Worm (Caenorhabditis elegans) whole organism, L4 larva: ENCODE measurements around the gene xbx-1.

Experiments used
- F10B5.3 ChIP-seq: sonication (generic microtip); optimal IDR thresholded peaks from 2 replicates; lab custom pipeline; 2016; ENCODE audit warnings: mild to moderate bottlenecking, missing genetic modification characterization, missing compliant biosample characterization
- T26A8.4 ChIP-seq: fragments of 200-800 bp; sonication (Bioruptor generic); IDR thresholded peaks from 2 replicates; pipeline ENCODE4 v1.3.6; 2022; ENCODE audit warnings: missing genetic modification characterization, missing compliant biosample characterization
- aha-1 ChIP-seq: fragments of 150-350 bp; peaks from one replicate; lab custom pipeline; 2014; ENCODE audit warnings: missing biosample characterization, missing genetic modification characterization
- ama-1 ChIP-seq: fragments of 150-350 bp; optimal IDR thresholded peaks from 2 replicates; lab custom pipeline; 2014; ENCODE audit warnings: inconsistent platforms, mixed read lengths
- arid-1 ChIP-seq: fragments of 200-800 bp; sonication (Bioruptor generic); conservative IDR thresholded peaks from 2 replicates; pipeline ENCODE4 v1.3.6; 2022; ENCODE audit warnings: missing genetic modification reagents, missing genetic modification characterization, missing compliant biosample characterization
- attf-4 ChIP-seq: sonication (generic microtip); optimal IDR thresholded peaks from 3 replicates; lab custom pipeline; 2017; ENCODE audit warnings: missing biosample characterization, missing genetic modification characterization
- ceh-20 ChIP-seq: fragments of 200-800 bp; sonication (Bioruptor generic); IDR thresholded peaks from 2 replicates; pipeline ENCODE4 v1.3.6; 2022; ENCODE audit warnings: missing genetic modification reagents, missing genetic modification characterization, missing compliant biosample characterization
- ceh-44 ChIP-seq: fragments of 200-800 bp; sonication (Bioruptor generic); IDR thresholded peaks from 2 replicates; pipeline ENCODE4 v1.3.6; 2022; ENCODE audit warnings: missing genetic modification reagents, missing genetic modification characterization, missing compliant biosample characterization
- ceh-62 ChIP-seq: sonication (generic microtip); optimal IDR thresholded peaks from 2 replicates; lab custom pipeline; 2017; ENCODE audit warnings: missing biosample characterization, missing genetic modification characterization
- ceh-82 ChIP-seq: sonication (generic microtip); optimal IDR thresholded peaks from 2 replicates; lab custom pipeline; 2017; ENCODE audit warnings: missing biosample characterization, missing genetic modification characterization
- dmd-8 ChIP-seq: fragments of 200-800 bp; sonication (Bioruptor generic); IDR thresholded peaks from 2 replicates; pipeline ENCODE4 v1.3.6; 2022; ENCODE audit warnings: missing genetic modification characterization, missing compliant biosample characterization
- fkh-10 ChIP-seq: fragments of 150-350 bp; optimal IDR thresholded peaks from 2 replicates; lab custom pipeline; 2014; ENCODE audit warnings: missing biosample characterization, missing genetic modification reagents, missing genetic modification characterization
- gei-8 ChIP-seq: fragments of 200-800 bp; sonication (Bioruptor generic); optimal IDR thresholded peaks from 2 replicates; lab custom pipeline; 2018; ENCODE audit warnings: mild to moderate bottlenecking, missing genetic modification characterization, missing compliant biosample characterization
- hif-1 ChIP-seq, 2 experiments: sonication (generic microtip); optimal IDR thresholded peaks; 2 replicates each; lab custom pipeline; 2016 to 2017; ENCODE audit warnings: missing compliant biosample characterization in 2 of 2, missing genetic modification characterization in 2 of 2, missing genetic modification reagents in 2 of 2, missing genotype in 2 of 2, mild to moderate bottlenecking in 1 of 2
- hlh-11 ChIP-seq: fragments of 200-800 bp; sonication (Bioruptor generic); optimal IDR thresholded peaks from 2 replicates; lab custom pipeline; 2018; ENCODE audit warnings: mild to moderate bottlenecking, missing genetic modification characterization, missing compliant biosample characterization
- hlh-30 ChIP-seq: sonication (generic microtip); optimal IDR thresholded peaks from 2 replicates; lab custom pipeline; 2017; ENCODE audit warnings: antibody characterized with exemption, mild to moderate bottlenecking, missing genetic modification characterization, missing compliant biosample characterization; ENCODE audit not compliant: insufficient read depth
- hmg-1.1 ChIP-seq: fragments of 200-800 bp; sonication (Bioruptor generic); IDR thresholded peaks from 2 replicates; pipeline ENCODE4 v1.3.6; 2022; ENCODE audit warnings: missing genetic modification reagents, missing genetic modification characterization, missing compliant biosample characterization
- lim-7 ChIP-seq: fragments of 200-800 bp; sonication (Bioruptor generic); IDR thresholded peaks from 2 replicates; pipeline ENCODE4 v1.3.6; 2022; ENCODE audit warnings: missing genetic modification characterization, missing compliant biosample characterization
- lin-13 ChIP-seq: fragments of 150-350 bp; optimal IDR thresholded peaks from 2 replicates; lab custom pipeline; 2014; ENCODE audit warnings: missing biosample characterization, missing genetic modification reagents, missing genetic modification characterization
- lin-29 ChIP-seq: fragments of 200-800 bp; sonication (Bioruptor generic); IDR thresholded peaks from 2 replicates; pipeline ENCODE4 v1.3.6; 2022; ENCODE audit warnings: missing genetic modification reagents, missing genetic modification characterization, missing compliant biosample characterization
- lin-38 ChIP-seq: fragments of 200-800 bp; sonication (Bioruptor generic); IDR thresholded peaks from 2 replicates; pipeline ENCODE4 v1.3.6; 2022; ENCODE audit warnings: missing genetic modification reagents, missing genetic modification characterization, missing compliant biosample characterization
- madf-9 ChIP-seq: fragments of 200-800 bp; sonication (Bioruptor generic); conservative IDR thresholded peaks from 2 replicates; pipeline ENCODE4 v1.3.6; 2022; ENCODE audit warnings: missing genetic modification reagents, missing genetic modification characterization, missing compliant biosample characterization
- mep-1 ChIP-seq: fragments of 150-350 bp; sonication (generic microtip); optimal IDR thresholded peaks from 3 replicates; lab custom pipeline; 2014; ENCODE audit warnings: missing biosample characterization, missing genetic modification characterization
- mes-2 ChIP-seq: sonication (generic microtip); optimal IDR thresholded peaks from 2 replicates; lab custom pipeline; 2016; ENCODE audit warnings: missing genotype, mild to moderate bottlenecking, missing genetic modification characterization, missing compliant biosample characterization; ENCODE audit not compliant: poor library complexity, severe bottlenecking
- mxl-2 ChIP-seq: fragments of 200-800 bp; sonication (Bioruptor generic); conservative IDR thresholded peaks from 2 replicates; pipeline ENCODE4 v1.3.6; 2022; ENCODE audit warnings: missing genetic modification reagents, missing genetic modification characterization, missing compliant biosample characterization
- mxl-3 ChIP-seq: fragments of 200-800 bp; sonication (Bioruptor generic); optimal IDR thresholded peaks from 2 replicates; lab custom pipeline; 2018; ENCODE audit warnings: mild to moderate bottlenecking, missing genetic modification characterization, missing compliant biosample characterization
- nhr-11 ChIP-seq: fragments of 150-350 bp; optimal IDR thresholded peaks from 2 replicates; lab custom pipeline; 2014; ENCODE audit warnings: missing biosample characterization, missing genetic modification characterization
- nhr-111 ChIP-seq: fragments of 200-800 bp; sonication (Bioruptor generic); optimal IDR thresholded peaks from 2 replicates; lab custom pipeline; 2018; ENCODE audit warnings: mild to moderate bottlenecking, missing genetic modification characterization, missing compliant biosample characterization
- nhr-25 ChIP-seq: sonication (generic microtip); optimal IDR thresholded peaks from 2 replicates; lab custom pipeline; 2017; ENCODE audit warnings: missing genetic modification characterization, mild to moderate bottlenecking, missing compliant biosample characterization, antibody characterized with exemption, moderate library complexity, borderline replicate concordance; ENCODE audit not compliant: insufficient read depth
- nhr-42 ChIP-seq: fragments of 200-800 bp; sonication (Bioruptor generic); IDR thresholded peaks from 2 replicates; pipeline ENCODE4 v1.3.6; 2022; ENCODE audit warnings: missing genetic modification characterization, missing compliant biosample characterization
- nhr-48 ChIP-seq: sonication (generic microtip); optimal IDR thresholded peaks from 2 replicates; lab custom pipeline; 2016; ENCODE audit warnings: mild to moderate bottlenecking, missing genetic modification characterization, missing compliant biosample characterization
- nhr-6 ChIP-seq: fragments of 150-350 bp; optimal IDR thresholded peaks from 2 replicates; lab custom pipeline; 2014; ENCODE audit warnings: missing biosample characterization, missing genetic modification characterization
- nhr-76 ChIP-seq: fragments of 150-350 bp; optimal IDR thresholded peaks from 2 replicates; lab custom pipeline; 2014; ENCODE audit warnings: missing biosample characterization, missing genetic modification characterization
- nhr-77 ChIP-seq: fragments of 150-350 bp; optimal IDR thresholded peaks from 2 replicates; lab custom pipeline; 2014; ENCODE audit warnings: missing biosample characterization, missing genetic modification characterization
- pha-4 ChIP-seq, 2 experiments: fragments of 150-350 bp in 1 of 2; fragments of 200-800 bp in 1 of 2; sonication (Bioruptor generic) in 1 of 2; IDR thresholded peaks in 1 of 2; optimal IDR thresholded peaks in 1 of 2; 2 replicates each; pipeline versions ENCODE4 v1.3.6 to Lab custom; 2014 to 2022; ENCODE audit warnings: missing genetic modification characterization in 2 of 2, missing genetic modification reagents in 2 of 2, missing biosample characterization in 1 of 2, missing compliant biosample characterization in 1 of 2
- php-3 ChIP-seq: fragments of 200-800 bp; sonication (Bioruptor generic); IDR thresholded peaks from 2 replicates; pipeline ENCODE4 v1.3.6; 2022; ENCODE audit warnings: missing genetic modification reagents, missing genetic modification characterization, missing compliant biosample characterization
- pqm-1 ChIP-seq: sonication (generic microtip); optimal IDR thresholded peaks from 2 replicates; lab custom pipeline; 2017; ENCODE audit warnings: missing biosample characterization, missing genetic modification characterization
- rbr-2 ChIP-seq: sonication (generic microtip); optimal IDR thresholded peaks from 2 replicates; lab custom pipeline; 2016; ENCODE audit warnings: missing genotype, missing genetic modification characterization, missing compliant biosample characterization
- snpc-1.2 ChIP-seq: fragments of 200-800 bp; sonication (Bioruptor generic); IDR thresholded peaks from 2 replicates; pipeline ENCODE4 v1.3.6; 2022; ENCODE audit warnings: missing genetic modification reagents, missing genetic modification characterization, missing compliant biosample characterization
- spr-1 ChIP-seq: sonication (generic microtip); optimal IDR thresholded peaks from 2 replicates; lab custom pipeline; 2016; ENCODE audit warnings: mild to moderate bottlenecking, missing genetic modification characterization, missing compliant biosample characterization
- tra-1 ChIP-seq: fragments of 200-800 bp; sonication (Bioruptor generic); IDR thresholded peaks from 2 replicates; pipeline ENCODE4 v1.3.6; 2022; ENCODE audit warnings: missing genetic modification reagents, missing genetic modification characterization, missing compliant biosample characterization
- vab-7 ChIP-seq: fragments of 200-800 bp; sonication (Bioruptor generic); IDR thresholded peaks from 2 replicates; pipeline ENCODE4 v1.3.6; 2022; ENCODE audit warnings: missing genetic modification reagents, missing genetic modification characterization, missing compliant biosample characterization
- zag-1 ChIP-seq: fragments of 150-350 bp; optimal IDR thresholded peaks from 2 replicates; lab custom pipeline; 2014; ENCODE audit warnings: missing biosample characterization, missing genetic modification characterization
- zfp-3 ChIP-seq: fragments of 200-800 bp; sonication (Bioruptor generic); conservative IDR thresholded peaks from 2 replicates; pipeline ENCODE4 v1.3.6; 2022; ENCODE audit warnings: missing genetic modification reagents, missing genetic modification characterization, missing compliant biosample characterization
- zip-2 ChIP-seq: fragments of 150-350 bp; optimal IDR thresholded peaks from 2 replicates; lab custom pipeline; 2014; ENCODE audit warnings: missing biosample characterization, missing genetic modification characterization
- ztf-7 ChIP-seq: fragments of 150-350 bp; optimal IDR thresholded peaks from 2 replicates; lab custom pipeline; 2014; ENCODE audit warnings: missing biosample characterization, missing genetic modification characterization

The xbx-1 gene

ce11 chrV:15004800-15005199 is 24.8 kb downstream of the xbx-1 start, which contains the start of gene hrde-2:
Gene hrde-2, plus strand, starts transcription at chrV:15005100.
- TF ChIP-seq ceh-20: no peak
- TF ChIP-seq zag-1 (tag; lab: Kevin White, UChicago): no peak
- TF ChIP-seq ceh-82: no peak
- no peak for TF ChIP-seq arid-1
- TF ChIP-seq mep-1 (tag; lab: Kevin White, UChicago): no peak
- no peak for TF ChIP-seq zfp-3

ce11 chrV:15011560-15011959 is 31.5 kb downstream of the xbx-1 start, which contains the start of gene nmr-2:
Gene nmr-2, minus strand, starts transcription at chrV:15011660.
- TF ChIP-seq attf-4 (no peak), nhr-25 (tag; lab: Kevin White, UChicago) (no peak), ama-1 (lab: Kevin White, UChicago) (peak; percentile 42), rbr-2 (tag; lab: Kevin White, UChicago) (no peak), lin-29 (GFP tag; lab: Robert Waterston, UW) (no peak), lim-7 (GFP tag; lab: Robert Waterston, UW) (no peak), mxl-3 (GFP tag; lab: Kevin White, UChicago) (no peak), F10B5.3 (no peak)

ce11 chrV:15012542-15013301 is 32.7 kb downstream of the xbx-1 start:
- TF ChIP-seq nhr-77 (tag; lab: Kevin White, UChicago) (no peak), ztf-7 (tag; lab: Kevin White, UChicago) (no peak), nhr-111 (no peak), lim-7 (GFP tag; lab: Robert Waterston, UW) (0 out of 2 replicates have a peak, but pooled peaks have one; percentile 15), zip-2 (tag; lab: Kevin White, UChicago) (no peak), hlh-11 (peak; percentile 16), hlh-30 (tag; lab: Kevin White, UChicago) (peak; percentile 29), hmg-1.1 (GFP tag; lab: Robert Waterston, UW) (peak; percentile 17; the same call in 1 of the 2 replicates), fkh-10 (no peak), mxl-3 (GFP tag; lab: Kevin White, UChicago) (no peak), nhr-42 (GFP tag; lab: Robert Waterston, UW) (0 out of 2 replicates have a peak, but pooled peaks have one; percentile 14), ceh-62 (no peak), nhr-11 (tag; lab: Kevin White, UChicago) (no peak), dmd-8 (GFP tag; lab: Robert Waterston, UW) (peak; percentile 41; the same call in 1 of the 2 replicates), nhr-48 (tag; lab: Kevin White, UChicago) (peak; percentile 40), snpc-1.2 (GFP tag; lab: Robert Waterston, UW) (0 out of 2 replicates have a peak, but pooled peaks have one; percentile 43), spr-1 (peak; percentile 21), T26A8.4 (GFP tag; lab: Robert Waterston, UW) (peak; percentile 40; the same call in 1 of the 2 replicates), vab-7 (GFP tag; lab: Robert Waterston, UW) (peak; percentile 60), mxl-2 (GFP tag; lab: Robert Waterston, UW) (no peak), pha-4 (GFP tag; IDR thresholded peaks at IDR 0.05; lab: Robert Waterston, UW) (0 out of 2 replicates have a peak, but pooled peaks have one; percentile 33), pha-4 (tag; optimal IDR thresholded peaks at IDR 0.05; lab: Kevin White, UChicago) (no peak), php-3 (no peak), pqm-1 (tag; lab: Kevin White, UChicago) (no peak), madf-9 (GFP tag; lab: Robert Waterston, UW) (no peak), hif-1 (tag; optimal IDR thresholded peaks at IDR 0.05; lab: Kevin White, UChicago) (no peak), nhr-76 (tag; lab: Kevin White, UChicago) (no peak), lin-13 (GFP tag; lab: Kevin White, UChicago) (no peak), ceh-44 (0 out of 2 replicates have a peak, but pooled peaks have one; percentile 19), gei-8 (GFP tag; lab: Kevin White, UChicago) (peak; percentile 46), ceh-82 (no peak), nhr-6 (no peak), mes-2 (tag; lab: Kevin White, UChicago) (peak; percentile 26), tra-1 (GFP tag; lab: Robert Waterston, UW) (no peak), lin-38 (GFP tag; lab: Robert Waterston, UW) (peak; percentile 66), aha-1 (peak; percentile 46)
